Worm (Caenorhabditis elegans) whole organism, L4 larva: ENCODE results near the gene srlf-28.
"Not testable (repeated sequence)": the region's sequence is repeated elsewhere in the genome, so short reads cannot be mapped to it uniquely, and the experiment has no call there.

ENCODE experiments used
- ceh-62 ChIP-seq: sonication (generic microtip); optimal IDR thresholded peaks from 2 replicates; lab custom pipeline; 2017; ENCODE audit warnings: missing biosample characterization, missing genetic modification characterization
- daf-12 ChIP-seq: fragments of 150-350 bp; optimal IDR thresholded peaks from 2 replicates; lab custom pipeline; 2014; ENCODE audit warnings: missing biosample characterization, missing genetic modification reagents, missing genetic modification characterization
- daf-16 ChIP-seq, 3 experiments: sonication (generic microtip); optimal IDR thresholded peaks; 2 replicates each; lab custom pipeline; 2016 to 2017; ENCODE audit warnings: missing genetic modification characterization in 3 of 3, missing genetic modification reagents in 3 of 3, mild to moderate bottlenecking in 2 of 3, missing compliant biosample characterization in 2 of 3, missing biosample characterization in 1 of 3, moderate library complexity in 1 of 3
- dpl-1 ChIP-seq: fragments of 150-350 bp; optimal IDR thresholded peaks from 2 replicates; lab custom pipeline; 2014; ENCODE audit warnings: missing biosample characterization, missing genetic modification reagents, missing genetic modification characterization
- egl-27 ChIP-seq: sonication (generic microtip); optimal IDR thresholded peaks from 3 replicates; lab custom pipeline; 2017; ENCODE audit warnings: missing biosample characterization, missing genetic modification reagents, missing genetic modification characterization
- egl-43 ChIP-seq: fragments of 200-800 bp; sonication (Bioruptor generic); IDR thresholded peaks from 2 replicates; pipeline ENCODE4 v1.3.6; 2022; ENCODE audit warnings: missing genetic modification reagents, missing genetic modification characterization, missing compliant biosample characterization
- fkh-10 ChIP-seq: fragments of 150-350 bp; optimal IDR thresholded peaks from 2 replicates; lab custom pipeline; 2014; ENCODE audit warnings: missing biosample characterization, missing genetic modification reagents, missing genetic modification characterization
- hlh-30 ChIP-seq: sonication (generic microtip); optimal IDR thresholded peaks from 2 replicates; lab custom pipeline; 2017; ENCODE audit warnings: antibody characterized with exemption, mild to moderate bottlenecking, missing genetic modification characterization, missing compliant biosample characterization; ENCODE audit not compliant: insufficient read depth
- lim-7 ChIP-seq: fragments of 200-800 bp; sonication (Bioruptor generic); IDR thresholded peaks from 2 replicates; pipeline ENCODE4 v1.3.6; 2022; ENCODE audit warnings: missing genetic modification characterization, missing compliant biosample characterization
- lin-38 ChIP-seq: fragments of 200-800 bp; sonication (Bioruptor generic); IDR thresholded peaks from 2 replicates; pipeline ENCODE4 v1.3.6; 2022; ENCODE audit warnings: missing genetic modification reagents, missing genetic modification characterization, missing compliant biosample characterization
- nhr-237 ChIP-seq: sonication (generic microtip); optimal IDR thresholded peaks from 2 replicates; lab custom pipeline; 2017; ENCODE audit warnings: missing biosample characterization, missing genetic modification characterization
- zip-2 ChIP-seq: fragments of 150-350 bp; optimal IDR thresholded peaks from 2 replicates; lab custom pipeline; 2014; ENCODE audit warnings: missing biosample characterization, missing genetic modification characterization
- ztf-11 ChIP-seq: fragments of 150-350 bp; optimal IDR thresholded peaks from 2 replicates; lab custom pipeline; 2014; ENCODE audit warnings: missing biosample characterization, missing genetic modification characterization

ce11 chrIV:14328276-14328675 is 15.4 kb downstream of the srlf-28 start:
- not testable (repeated sequence) for TF ChIP-seq lin-38; egl-27 (tag; lab: Kevin White, UChicago); nhr-237 (tag; lab: Kevin White, UChicago); egl-43 (GFP tag; lab: Robert Waterston, UW); hlh-30 (tag; lab: Kevin White, UChicago); daf-16 (GFP tag; optimal IDR thresholded peaks at IDR 0.05; lab: Kevin White, UChicago); daf-16 (tag; optimal IDR thresholded peaks at IDR 0.05; lab: Kevin White, UChicago); lim-7 (GFP tag; lab: Robert Waterston, UW); daf-12 (tag; lab: Kevin White, UChicago); ztf-11 (tag; lab: Kevin White, UChicago); ceh-62 (tag; lab: Kevin White, UChicago); zip-2 (tag; lab: Kevin White, UChicago); dpl-1 (GFP tag; lab: Kevin White, UChicago); fkh-10 (GFP tag; lab: Kevin White, UChicago)
